Fruit fly (Drosophila melanogaster) ovary, adult (tissue): Measurements from ENCODE around the gene Tps1.

Experiments used
- CG17801 ChIP-seq: fragments of 200-800 bp; optimal IDR thresholded peaks from 2 replicates; lab custom pipeline; 2019; ENCODE audit warnings: missing biosample characterization, mild to moderate bottlenecking, missing genetic modification characterization, moderate library complexity; ENCODE audit not compliant: partially characterized antibody

Gene Tps1

DNA sequence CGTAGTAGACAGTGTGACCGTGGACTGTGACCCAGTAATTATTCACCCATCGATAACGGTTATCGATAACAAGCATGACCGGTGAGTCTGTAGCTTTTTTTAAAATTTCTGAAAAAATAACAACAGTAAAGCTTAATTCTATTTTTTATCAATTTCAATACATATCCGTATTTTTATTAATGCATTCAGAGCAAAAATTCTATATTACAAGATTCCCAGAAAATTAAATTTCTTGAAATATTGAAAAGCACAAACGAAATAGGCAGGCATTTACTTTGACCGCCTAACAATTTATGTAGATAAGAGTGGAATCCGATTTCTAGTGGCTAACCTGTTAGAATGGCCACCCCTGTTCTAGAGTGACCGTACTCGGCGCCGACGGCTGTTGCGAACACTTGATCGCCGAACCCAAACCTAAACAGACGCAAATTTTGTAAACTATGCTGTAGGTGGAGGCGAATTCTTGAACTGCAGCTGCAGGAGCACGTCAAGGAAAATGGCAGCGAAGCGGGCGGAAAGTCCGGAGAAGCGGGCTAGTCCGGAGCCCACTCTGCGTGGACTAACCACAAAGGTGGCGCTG lies 5.8 kb downstream of the Tps1 start, which contains the start of gene CG3652:
Gene CG3652, minus strand, starts transcription at position 35 of the 580 bp plus-strand sequence.
- TF ChIP-seq CG17801 = peak; percentile 7

DNA sequence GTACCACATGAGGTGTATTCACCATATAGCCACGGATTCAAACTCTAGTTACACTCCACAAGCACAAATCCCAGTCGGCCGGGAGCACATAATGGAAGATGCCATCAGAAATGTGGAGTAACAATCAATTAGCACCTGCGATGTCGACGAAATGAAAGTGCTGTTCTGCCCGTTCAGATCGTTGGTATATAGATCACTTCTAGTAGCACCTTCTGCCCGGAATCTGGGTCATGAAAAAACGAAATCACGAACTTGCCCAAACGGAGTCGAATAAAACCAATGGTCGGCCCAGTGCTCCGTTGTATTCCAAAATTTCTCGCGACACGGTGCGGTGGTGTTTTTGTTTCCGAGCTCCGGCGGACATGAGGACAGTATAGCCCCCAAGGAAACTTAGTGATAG lies 12.5 kb downstream of the Tps1 start, which contains the start of gene CG33003:
Gene CG33003, plus strand, starts transcription at position 301 of the 400 bp plus-strand sequence.
- no peak for TF ChIP-seq CG17801

DNA sequence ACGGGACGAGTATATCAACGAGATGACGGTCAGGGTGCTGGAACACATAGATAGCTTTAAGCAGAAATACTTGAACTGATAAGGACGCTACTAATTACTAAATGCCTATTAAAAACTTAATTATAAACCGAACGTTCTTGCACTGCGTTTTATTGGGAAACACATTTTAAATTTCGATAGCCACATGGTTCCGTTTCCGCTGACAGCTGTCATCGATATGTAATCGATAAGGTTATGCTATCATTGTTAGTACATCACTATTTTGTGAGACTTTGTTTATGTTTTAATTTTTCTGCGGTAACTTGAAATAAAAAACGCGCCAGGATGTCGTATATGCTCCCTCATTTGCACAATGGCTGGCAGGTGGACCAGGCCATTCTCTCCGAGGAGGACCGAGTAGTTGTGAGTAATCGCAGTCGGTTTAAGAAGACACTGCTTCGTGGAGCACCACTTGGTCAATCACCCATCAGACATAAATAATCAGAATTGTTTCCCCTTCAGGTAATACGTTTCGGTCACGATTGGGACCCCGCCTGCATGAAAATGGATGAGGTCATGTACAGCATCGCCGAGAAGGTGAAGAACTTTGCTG lies 15.0 kb downstream of the Tps1 start, which contains the start of gene Dim1:
Gene Dim1, plus strand, starts transcription at position 239 of the 592 bp plus-strand sequence.
- peak; percentile 68 for TF ChIP-seq CG17801

DNA sequence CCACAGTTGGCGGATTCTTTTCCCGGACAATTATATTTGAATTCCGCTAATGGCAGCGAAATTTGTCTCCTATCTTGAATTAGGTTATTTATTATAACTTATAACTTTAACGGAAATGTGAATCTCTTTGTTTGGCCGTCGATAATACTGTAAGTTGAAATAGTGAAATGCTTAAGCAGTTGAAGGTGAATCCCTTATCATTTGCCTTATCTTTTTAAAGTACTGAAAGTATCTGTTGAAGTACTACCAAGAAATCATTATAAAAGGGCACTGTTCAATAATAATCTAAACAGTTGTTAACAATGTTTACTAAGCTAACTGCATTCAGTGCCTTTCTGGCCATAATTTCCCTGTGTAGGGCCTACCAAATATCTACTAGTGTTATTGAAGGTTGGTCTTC lies 22.7 kb downstream of the Tps1 start, which contains the start of gene CG43055:
Gene CG43055, plus strand, starts transcription at position 301 of the 400 bp plus-strand sequence.
- TF ChIP-seq CG17801 = no peak

DNA sequence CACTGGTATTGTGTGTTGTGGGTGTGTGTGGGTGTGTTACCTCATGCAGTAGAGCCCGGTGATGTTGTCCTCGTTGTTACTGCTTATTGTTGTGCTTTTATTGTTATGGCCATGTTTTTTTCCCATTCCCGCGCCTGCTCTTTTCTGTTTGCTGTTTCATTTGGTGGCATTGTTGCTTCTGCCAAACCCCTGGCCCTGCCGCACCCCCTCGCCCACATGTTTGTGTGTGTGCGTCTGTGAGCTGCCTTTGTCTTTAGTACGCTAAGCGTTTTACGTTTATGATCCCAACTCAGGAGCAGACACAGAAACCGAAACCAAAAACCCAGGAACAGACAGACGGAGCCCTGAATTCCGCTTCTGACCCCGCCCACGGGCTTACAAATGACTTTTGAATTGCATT lies 25.9 kb downstream of the Tps1 start:
- no peak for TF ChIP-seq CG17801

DNA sequence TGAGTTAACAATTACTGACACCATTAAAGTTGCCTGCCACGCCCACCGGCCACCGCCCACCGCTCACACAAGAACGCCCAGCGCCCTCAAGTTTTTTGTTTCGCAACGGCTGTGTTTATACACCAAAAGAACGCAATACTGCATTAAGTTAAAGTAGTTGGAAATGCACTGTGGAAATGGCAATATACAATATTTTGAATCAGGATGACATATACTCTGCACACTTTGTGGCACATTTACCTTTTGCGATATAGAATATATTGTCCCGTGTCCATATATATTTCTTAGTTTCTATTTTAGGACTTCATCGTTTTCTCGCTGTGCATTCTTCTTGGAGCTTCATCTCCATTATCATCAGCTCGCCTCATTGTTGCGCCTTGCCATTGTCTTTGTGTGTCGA lies 28.0 kb downstream of the Tps1 start:
- TF ChIP-seq CG17801 = no peak

DNA sequence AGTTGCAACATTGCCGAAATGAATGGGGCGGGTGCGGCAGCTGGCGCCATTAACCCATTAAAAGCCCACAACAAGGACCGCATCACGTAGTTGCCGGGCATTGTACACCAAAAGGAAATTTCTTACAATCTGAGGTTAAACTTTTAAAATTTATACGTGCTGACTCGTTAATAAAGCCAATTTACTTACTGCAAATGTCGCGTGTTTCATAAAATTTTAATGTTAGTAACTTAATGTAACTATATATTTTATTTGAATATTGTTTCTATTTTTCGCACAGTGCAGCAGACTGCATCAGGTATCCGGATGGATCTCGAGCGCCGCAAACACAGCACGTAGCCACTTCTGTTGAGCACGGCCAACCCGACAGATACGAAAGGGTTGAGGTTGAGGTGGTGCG lies 28.8 kb downstream of the Tps1 start:
- no peak for TF ChIP-seq CG17801

DNA sequence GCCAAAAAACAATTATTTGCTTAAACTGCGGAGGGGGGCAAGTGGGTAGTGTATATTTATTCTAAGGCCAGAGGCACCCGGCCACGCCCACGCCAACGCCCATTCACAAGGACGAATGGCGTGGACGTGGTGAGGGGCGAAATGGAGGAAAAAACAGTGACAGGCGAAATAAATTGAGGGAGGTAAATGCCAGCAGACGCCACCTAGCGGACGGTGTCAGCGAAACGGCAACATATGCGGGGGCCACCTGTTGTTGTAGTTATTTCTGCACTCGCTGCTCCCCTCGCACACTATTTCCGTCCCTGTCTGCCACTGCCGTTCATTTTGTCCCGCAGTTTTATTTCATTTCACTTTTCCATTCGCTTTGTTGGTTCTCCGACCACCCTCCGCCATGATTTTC lies 29.9 kb downstream of the Tps1 start:
- no peak for TF ChIP-seq CG17801

DNA sequence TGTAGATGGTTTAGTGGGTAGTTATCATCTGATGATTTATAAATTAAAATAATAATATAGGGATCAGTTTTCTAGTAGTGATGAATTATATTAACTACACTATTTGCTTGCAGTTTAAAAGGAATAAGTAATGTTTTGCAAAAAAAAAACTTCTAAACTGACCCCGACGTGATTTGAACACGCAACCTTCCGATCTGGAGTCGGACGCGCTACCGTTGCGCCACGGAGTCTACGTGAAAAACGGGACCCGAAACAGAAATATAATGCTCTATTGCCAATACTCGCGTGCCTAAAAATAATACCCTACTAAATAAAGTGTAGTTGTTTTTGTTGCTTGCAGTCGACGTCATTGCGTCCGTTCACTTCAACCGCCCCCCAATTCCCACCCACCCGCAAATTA lies 30.7 kb downstream of the Tps1 start:
- TF ChIP-seq CG17801 = no peak

DNA sequence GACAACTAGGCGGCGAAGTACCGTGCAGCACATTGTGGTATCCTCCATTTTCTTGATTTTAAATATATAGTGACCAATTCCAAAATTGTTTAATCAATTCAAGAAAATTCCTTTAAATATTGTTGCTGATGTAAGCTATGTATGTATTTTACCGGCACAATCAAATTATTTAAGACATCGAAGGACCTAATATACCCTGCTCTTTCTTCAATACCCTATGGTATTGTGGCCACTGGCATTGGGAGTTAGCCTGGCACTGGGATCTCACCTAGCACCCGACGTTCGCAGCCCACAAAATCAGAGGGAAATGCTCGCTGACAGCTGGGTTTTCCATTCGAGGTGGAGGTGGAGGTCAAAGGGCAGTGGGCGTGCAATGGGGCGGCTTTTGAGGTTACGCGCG lies 34.0 kb downstream of the Tps1 start:
- TF ChIP-seq CG17801 = no peak

DNA sequence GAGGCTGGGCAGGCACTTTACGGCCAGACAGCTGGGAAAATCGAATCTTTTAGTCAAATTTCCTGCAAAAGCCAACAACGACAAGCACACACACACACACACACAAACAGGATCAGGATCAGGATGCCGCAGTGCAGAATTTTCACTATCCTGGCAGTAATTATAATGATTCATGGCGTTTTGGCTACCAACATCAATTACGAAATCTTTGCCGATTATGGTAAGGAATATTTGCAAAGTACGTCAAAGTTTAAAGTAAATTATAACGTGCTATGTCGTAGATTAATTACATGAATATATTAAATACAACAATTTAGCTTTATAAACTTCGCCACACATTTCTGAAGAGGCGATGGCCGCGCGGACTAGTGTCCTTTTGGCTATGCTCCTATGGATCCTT lies 45.5 kb downstream of the Tps1 start, which contains the start of the genes CG34177 and CG34178:
Gene CG34177, plus strand, starts transcription at position 301 of the 400 bp plus-strand sequence.
Gene CG34178, plus strand, starts transcription at position 301 of the 400 bp plus-strand sequence.
- TF ChIP-seq CG17801 = no peak

DNA sequence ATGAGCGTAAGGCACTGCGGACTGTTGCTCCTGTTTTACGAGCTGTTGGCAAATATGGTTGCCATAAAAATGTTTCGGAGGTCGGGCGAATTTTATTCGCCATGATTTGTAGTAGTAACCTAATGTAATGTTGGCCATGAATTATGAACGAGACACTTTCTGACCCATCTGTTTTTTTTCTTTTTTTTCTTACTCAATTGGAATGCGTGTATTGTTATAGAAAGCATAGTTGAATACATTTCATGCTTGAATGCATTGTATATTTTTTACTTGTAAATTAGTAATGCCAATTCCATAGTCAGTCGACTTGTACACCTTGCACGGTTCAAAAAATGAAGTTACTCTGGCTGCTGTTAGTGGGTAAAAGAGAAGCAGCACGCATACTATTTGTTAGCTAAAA lies 49.4 kb downstream of the Tps1 start, which contains the start of gene CG43056:
Gene CG43056, plus strand, starts transcription at position 301 of the 400 bp plus-strand sequence.
- TF ChIP-seq CG17801 = no peak

DNA sequence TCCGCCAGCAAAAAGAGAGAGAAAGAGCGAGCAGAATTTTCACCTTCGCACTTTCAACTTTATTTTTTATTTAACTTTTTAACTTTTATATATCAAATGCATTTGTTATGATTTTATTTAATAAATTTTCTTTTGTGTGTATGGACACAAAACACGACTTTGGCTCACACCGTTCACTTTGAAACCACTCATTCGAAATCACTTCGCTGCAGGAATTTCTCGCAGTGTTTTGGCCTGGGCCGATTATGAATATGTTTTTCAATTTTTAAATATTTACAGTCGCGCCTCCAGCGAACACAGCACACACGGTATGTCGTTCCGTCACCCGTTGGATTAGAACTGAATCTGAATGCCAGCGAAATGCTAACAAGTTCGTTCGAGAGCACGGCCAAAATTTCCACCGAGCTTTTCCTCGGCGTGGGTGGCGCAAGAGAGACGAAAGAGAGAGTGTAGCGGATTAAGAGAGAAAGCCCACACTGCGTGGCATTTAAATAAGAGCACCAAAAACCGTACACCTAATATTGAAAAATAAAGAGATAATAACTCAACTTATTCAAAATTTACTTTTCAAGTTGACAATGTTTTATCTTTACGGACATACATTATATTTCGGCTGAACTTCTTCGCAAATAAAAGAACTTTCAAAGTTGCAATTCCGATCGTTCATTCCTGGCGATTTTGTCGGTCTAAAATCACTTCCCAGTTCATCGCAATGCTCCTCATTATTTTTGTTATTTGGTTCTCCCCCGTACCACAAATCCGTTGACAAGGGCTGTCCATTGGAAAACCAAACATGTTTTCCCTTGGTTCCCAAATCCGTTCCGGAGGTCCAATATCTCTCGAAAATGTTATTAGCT lies 53.0 kb downstream of the Tps1 start, which contains the start of gene CG15431:
Gene CG15431, minus strand, starts transcription at position 402 of the 857 bp plus-strand sequence.
- TF ChIP-seq CG17801 = no peak

DNA sequence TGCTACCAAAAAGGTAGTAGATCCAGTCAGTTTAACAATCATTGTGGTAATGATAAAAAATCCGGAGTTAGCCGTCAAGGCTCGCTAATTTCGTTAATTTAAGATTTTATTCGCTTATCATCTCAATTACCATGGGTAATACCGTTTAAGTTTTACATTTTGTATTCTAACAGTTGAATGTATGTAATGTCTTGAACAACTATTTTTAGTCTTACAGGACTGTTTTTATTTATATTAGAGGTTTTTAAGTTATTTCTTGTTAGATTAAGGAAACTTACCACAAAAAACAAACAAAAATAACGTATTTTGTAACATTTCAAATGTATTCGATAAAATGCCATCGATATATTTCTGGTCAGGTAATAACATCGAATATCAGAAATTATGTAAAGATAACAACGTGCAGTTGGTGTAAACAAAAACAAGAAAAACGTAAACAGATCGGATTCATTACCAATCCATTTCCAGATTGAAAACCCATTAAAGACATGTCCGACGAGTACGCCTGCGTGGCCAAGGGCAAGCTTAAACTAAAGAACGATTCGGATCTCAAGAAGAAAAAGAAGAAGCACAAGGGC lies 54.0 kb downstream of the Tps1 start, which contains the start of the genes Sfp24F and CG15432:
Gene Sfp24F, minus strand, starts transcription at position 51 of the 578 bp plus-strand sequence.
Gene CG15432, plus strand, starts transcription at position 311 of the 578 bp plus-strand sequence.
- TF ChIP-seq CG17801 = peak; percentile 14
